Worm (Caenorhabditis elegans) whole organism, L2 larva: Measurements from ENCODE around the gene fbxa-214.

Source experiments
- mbf-1 ChIP-seq: sonication (generic microtip); optimal IDR thresholded peaks from 2 replicates; lab custom pipeline; 2017; ENCODE audit warnings: missing biosample characterization, missing genetic modification characterization
- nhr-10 ChIP-seq: sonication (generic microtip); optimal IDR thresholded peaks from 2 replicates; lab custom pipeline; 2017; ENCODE audit warnings: missing biosample characterization, missing genetic modification characterization
- nhr-21 ChIP-seq: fragments of 150-350 bp; optimal IDR thresholded peaks from 2 replicates; lab custom pipeline; 2014; ENCODE audit warnings: missing biosample characterization, missing genetic modification characterization
- sma-3 ChIP-seq: sonication (generic microtip); optimal IDR thresholded peaks from 2 replicates; lab custom pipeline; 2016; ENCODE audit warnings: missing genetic modification reagents, missing genetic modification characterization, missing compliant biosample characterization

ce11 chrV:6043275-6044271, 26.3 kb downstream of the fbxa-214 start, which contains the start of gene cpi-2:
- TF ChIP-seq sma-3 (GFP tag; lab: Kevin White, UChicago): no peak
- no peak for TF ChIP-seq nhr-10 (tag; lab: Kevin White, UChicago)
- no peak for TF ChIP-seq nhr-21 (tag; lab: Kevin White, UChicago)
- no peak for TF ChIP-seq mbf-1
